Worm (Caenorhabditis elegans): ENCODE data around the gene ZK1320.11.

ZK1320.11 gene

ce11 chrII:9621121-9621520 is 46.3 kb upstream of the ZK1320.11 start (continued):
- no peak for TF ChIP-seq snpc-4 (tag; optimal IDR thresholded peaks at IDR 0.05)
- TF ChIP-seq lin-39 (tag; optimal IDR thresholded peaks at IDR 0.05) = peak; percentile 22
- no peak for TF ChIP-seq vab-15 (tag; optimal IDR thresholded peaks at IDR 0.05)
- no peak for TF ChIP-seq unc-30 (tag; optimal IDR thresholded peaks at IDR 0.05)
- no peak for TF ChIP-seq jun-1 (tag; optimal IDR thresholded peaks at IDR 0.05)
- TF ChIP-seq sup-37 (GFP tag; optimal IDR thresholded peaks at IDR 0.05) = no peak

- TF ChIP-seq nhr-20 (tag; optimal IDR thresholded peaks at IDR 0.05) (peak; percentile 9), mdl-1 (tag; optimal IDR thresholded peaks at IDR 0.05) (peak in 1 of 2 experiments; percentile 74), pqm-1 (tag; optimal IDR thresholded peaks at IDR 0.05) (no peak), efl-1 (optimal IDR thresholded peaks at IDR 0.05) (no peak), efl-1 (GFP tag; optimal IDR thresholded peaks at IDR 0.05 in 1 of 2) (peak in 1 of 2 experiments; percentile 94), Y116A8C.19 (tag; optimal IDR thresholded peaks at IDR 0.05; ENCODE audit: borderline replicate concordance) (no peak), lin-35 (GFP tag; optimal IDR thresholded peaks at IDR 0.05) (peak in 1 of 2 experiments; percentile 40), nhr-71 (tag; optimal IDR thresholded peaks at IDR 0.05) (peak; percentile 44), nhr-28 (tag; optimal IDR thresholded peaks at IDR 0.05) (no peak), lin-14 (GFP tag; optimal IDR thresholded peaks at IDR 0.05) (peak; percentile 39), lin-39 (tag; optimal IDR thresholded peaks at IDR 0.05) (no peak), nhr-47 (tag; optimal IDR thresholded peaks at IDR 0.05) (no peak), jun-1 (tag; optimal IDR thresholded peaks at IDR 0.05) (no peak), efl-3 (GFP tag; optimal IDR thresholded peaks at IDR 0.05) (no peak), zip-4 (GFP tag; optimal IDR thresholded peaks at IDR 0.05) (no peak), blmp-1 (tag; optimal IDR thresholded peaks at IDR 0.05) (peak; percentile 23), ama-1 (optimal IDR thresholded peaks at IDR 0.05) (no peak), aly-2 (tag; optimal IDR thresholded peaks at IDR 0.05) (no peak), snu-23 (GFP tag; optimal IDR thresholded peaks at IDR 0.05) (no peak), nhr-237 (tag; optimal IDR thresholded peaks at IDR 0.05) (no peak), rnt-1 (tag; optimal IDR thresholded peaks at IDR 0.05) (no peak), sptf-1 (tag; optimal IDR thresholded peaks at IDR 0.05) (no peak), unc-62 (GFP tag; optimal IDR thresholded peaks at IDR 0.05) (no peak), nhr-90 (tag; optimal IDR thresholded peaks at IDR 0.05; ENCODE audit: poor library complexity) (no peak), hlh-4 (tag; optimal IDR thresholded peaks at IDR 0.05) (no peak)
Measured at ce11 chrII:9621913-9622348, 45.5 kb upstream of the ZK1320.11 start.

ce11 chrII:9624110-9624695 is 43.2 kb upstream of the ZK1320.11 start, which contains the start of the genes dnj-20 and ZK1307.8:
Gene dnj-20 (minus strand): TSS chrII:9624176.
Gene ZK1307.8 (plus strand): TSS chrII:9624613.
- TF ChIP-seq ceh-82 (tag; optimal IDR thresholded peaks at IDR 0.05) (no peak), skn-1 (tag; optimal IDR thresholded peaks at IDR 0.05) (no peak), lin-15B (tag; optimal IDR thresholded peaks at IDR 0.05) (no peak), dpl-1 (GFP tag; optimal IDR thresholded peaks at IDR 0.05) (peak in 2 of 3 experiments; percentile 10 to 39), ceh-90 (tag; optimal IDR thresholded peaks at IDR 0.05) (no peak), ztf-4 (tag; optimal IDR thresholded peaks at IDR 0.05) (no peak), fos-1 (tag; optimal IDR thresholded peaks at IDR 0.05) (no peak), nhr-85 (tag) (no peak), fkh-4 (tag; optimal IDR thresholded peaks at IDR 0.05; ENCODE audit: borderline replicate concordance) (no peak), nhr-90 (tag; optimal IDR thresholded peaks at IDR 0.05; ENCODE audit: poor library complexity) (no peak), irx-1 (tag; optimal IDR thresholded peaks at IDR 0.05) (no peak), nhr-20 (tag; optimal IDR thresholded peaks at IDR 0.05) (peak; percentile 3), snu-23 (GFP tag; optimal IDR thresholded peaks at IDR 0.05) (no peak), lin-35 (GFP tag; optimal IDR thresholded peaks at IDR 0.05) (peak in 1 of 2 experiments; percentile 25), egl-13 (tag; optimal IDR thresholded peaks at IDR 0.05) (no peak), lin-13 (GFP tag; optimal IDR thresholded peaks at IDR 0.05) (no peak), snpc-4 (tag; optimal IDR thresholded peaks at IDR 0.05) (no peak), nhr-76 (tag; optimal IDR thresholded peaks at IDR 0.05) (no peak), isw-1 (GFP tag; IDR thresholded peaks at IDR 0.05) (no peak), elt-3 (tag; optimal IDR thresholded peaks at IDR 0.05) (peak in 1 of 6 experiments; percentile 33), fkh-8 (tag; optimal IDR thresholded peaks at IDR 0.05) (no peak), lsy-2 (tag; optimal IDR thresholded peaks at IDR 0.05) (peak; percentile 14 to 46), jun-1 (tag; optimal IDR thresholded peaks at IDR 0.05) (no peak), unc-98 (GFP tag; IDR thresholded peaks at IDR 0.05) (no peak), pqm-1 (tag; optimal IDR thresholded peaks at IDR 0.05) (no peak), unc-62 (GFP tag; optimal IDR thresholded peaks at IDR 0.05) (no peak), mep-1 (tag; optimal IDR thresholded peaks at IDR 0.05) (peak; percentile 22), efl-3 (GFP tag; optimal IDR thresholded peaks at IDR 0.05) (no peak), sox-4 (tag; optimal IDR thresholded peaks at IDR 0.05) (no peak), tlp-1 (tag; optimal IDR thresholded peaks at IDR 0.05) (no peak)

Measured in whole organism, L1 larva.